Worm (Caenorhabditis elegans) whole organism, mixed stage, embryonic: ENCODE data around the gene str-46.

ENCODE experiments used
- blmp-1 ChIP-seq: fragments of 150-350 bp; optimal IDR thresholded peaks from 2 replicates; lab custom pipeline; 2014; ENCODE audit warnings: missing biosample characterization, missing genetic modification characterization
- cnd-1 ChIP-seq: fragments of 200-800 bp; sonication (Bioruptor generic); optimal IDR thresholded peaks from 2 replicates; lab custom pipeline; 2018; ENCODE audit warnings: mild to moderate bottlenecking, missing genetic modification characterization, missing compliant biosample characterization
- mab-5 ChIP-seq: fragments of 150-350 bp; optimal IDR thresholded peaks from 2 replicates; lab custom pipeline; 2014; ENCODE audit warnings: missing biosample characterization, missing genetic modification characterization
- nhr-2 ChIP-seq: fragments of 150-350 bp; optimal IDR thresholded peaks from 2 replicates; lab custom pipeline; 2014; ENCODE audit warnings: missing biosample characterization, missing genetic modification characterization
- nhr-237 ChIP-seq: fragments of 150-350 bp; optimal IDR thresholded peaks from 2 replicates; lab custom pipeline; 2014; ENCODE audit warnings: missing biosample characterization, missing genetic modification characterization
- sem-2 ChIP-seq: fragments of 200-800 bp; sonication (Bioruptor generic); optimal IDR thresholded peaks from 2 replicates; lab custom pipeline; 2018; ENCODE audit warnings: mild to moderate bottlenecking, missing genetic modification characterization, missing compliant biosample characterization
- sptf-1 ChIP-seq: sonication (generic microtip); optimal IDR thresholded peaks from 2 replicates; lab custom pipeline; 2017; ENCODE audit warnings: mild to moderate bottlenecking, missing genetic modification characterization, moderate library complexity, missing compliant biosample characterization
- unc-62 ChIP-seq: fragments of 150-350 bp; optimal IDR thresholded peaks from 2 replicates; lab custom pipeline; 2014; ENCODE audit warnings: missing biosample characterization, missing genetic modification reagents, missing genetic modification characterization
- ztf-11 ChIP-seq: fragments of 150-350 bp; optimal IDR thresholded peaks from 2 replicates; lab custom pipeline; 2014; ENCODE audit warnings: missing biosample characterization, missing genetic modification characterization

DNA sequence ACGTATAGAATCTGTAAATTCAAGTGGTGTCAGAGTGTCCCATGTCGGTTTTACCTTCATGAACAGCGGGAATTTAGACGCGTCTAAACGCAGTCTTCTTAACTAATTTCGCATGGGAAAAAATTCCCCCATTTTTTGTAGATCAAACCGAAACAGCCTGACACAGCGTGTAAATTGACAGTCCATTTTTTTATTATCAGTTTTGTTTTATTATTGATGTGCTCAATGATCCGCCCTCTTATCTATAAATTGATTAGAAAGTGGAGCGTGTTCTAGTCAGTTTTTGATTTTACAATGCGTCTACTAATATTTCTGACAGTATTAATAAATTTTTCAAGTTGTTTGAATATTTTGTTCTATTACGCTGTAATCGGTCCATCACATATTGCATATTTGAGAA lies 50.7 kb downstream of the str-46 start, which contains the start of gene ugt-53:
- TF ChIP-seq ztf-11 (tag; lab: Kevin White, UChicago), result no peak
- no peak for TF ChIP-seq nhr-237 (tag; lab: Kevin White, UChicago)
- no peak for TF ChIP-seq sem-2 (GFP tag; lab: Kevin White, UChicago)
- TF ChIP-seq mab-5 (tag; lab: Kevin White, UChicago), result no peak
- no peak for TF ChIP-seq nhr-2
- no peak for TF ChIP-seq unc-62 (GFP tag; lab: Kevin White, UChicago)
- TF ChIP-seq blmp-1 (tag; lab: Kevin White, UChicago), result no peak
- no peak for TF ChIP-seq cnd-1 (tag; lab: Kevin White, UChicago)
- no peak for TF ChIP-seq sptf-1 (tag; lab: Kevin White, UChicago)
